Worm (Caenorhabditis elegans): ENCODE data around the gene rps-29.

Gene rps-29

ce11 chrIII:794000-794399, at the start of gene rps-29:
Gene rps-29, plus strand, starts transcription at chrIII:794300.
- TF ChIP-seq unc-62 (GFP tag; optimal IDR thresholded peaks at IDR 0.05) (no peak), elt-3 (tag; optimal IDR thresholded peaks at IDR 0.05) (no peak), lin-15B (tag; optimal IDR thresholded peaks at IDR 0.05) (no peak), eor-1 (tag; optimal IDR thresholded peaks at IDR 0.05) (no peak), ceh-28 (tag; optimal IDR thresholded peaks at IDR 0.05) (peak; percentile 17), fkh-2 (tag; optimal IDR thresholded peaks at IDR 0.05) (no peak), sea-2 (GFP tag; optimal IDR thresholded peaks at IDR 0.05) (no peak), nhr-25 (tag; optimal IDR thresholded peaks at IDR 0.05) (no peak), ZK546.5 (tag; optimal IDR thresholded peaks at IDR 0.05) (no peak)

- TF ChIP-seq snpc-4 (tag; optimal IDR thresholded peaks at IDR 0.05) (no peak), nhr-12 (tag; optimal IDR thresholded peaks at IDR 0.05) (no peak), sea-2 (GFP tag; optimal IDR thresholded peaks at IDR 0.05) (no peak), ceh-16 (tag; optimal IDR thresholded peaks at IDR 0.05) (no peak), eor-1 (tag; optimal IDR thresholded peaks at IDR 0.05) (no peak), aly-2 (tag; optimal IDR thresholded peaks at IDR 0.05) (no peak)
Measured at ce11 chrIII:744459-744858, 49.6 kb upstream of the rps-29 start.

ce11 chrIII:748782-749181, 45.3 kb upstream of the rps-29 start:
- TF ChIP-seq elt-3 (tag; optimal IDR thresholded peaks at IDR 0.05) (peak in 1 of 3 experiments; percentile 13), nhr-23 (tag; optimal IDR thresholded peaks at IDR 0.05) (peak; percentile 7), nhr-11 (tag; optimal IDR thresholded peaks at IDR 0.05) (no peak), ceh-16 (tag; optimal IDR thresholded peaks at IDR 0.05) (no peak), nhr-76 (tag; optimal IDR thresholded peaks at IDR 0.05) (no peak), lin-15B (tag; optimal IDR thresholded peaks at IDR 0.05) (no peak), lin-39 (tag; optimal IDR thresholded peaks at IDR 0.05) (no peak), lsy-12 (tag; optimal IDR thresholded peaks at IDR 0.05) (no peak), nhr-43 (tag; optimal IDR thresholded peaks at IDR 0.05; ENCODE audit: poor library complexity, severe bottlenecking) (no peak), aly-2 (tag; optimal IDR thresholded peaks at IDR 0.05) (no peak), jun-1 (tag; optimal IDR thresholded peaks at IDR 0.05) (no peak)

ce11 chrIII:750028-750427, 44.1 kb upstream of the rps-29 start:
- TF ChIP-seq nhr-25 (tag; optimal IDR thresholded peaks at IDR 0.05) (peak; percentile 38), aly-2 (tag; optimal IDR thresholded peaks at IDR 0.05) (no peak)

ce11 chrIII:752326-752725, 41.8 kb upstream of the rps-29 start, which contains the start of gene pat-12:
Gene pat-12, minus strand, starts transcription at chrIII:752426.
- TF ChIP-seq aly-2 (tag; optimal IDR thresholded peaks at IDR 0.05) (no peak), lsy-12 (tag; optimal IDR thresholded peaks at IDR 0.05) (no peak), nhr-43 (tag; optimal IDR thresholded peaks at IDR 0.05; ENCODE audit: poor library complexity, severe bottlenecking) (no peak), nhr-23 (tag; optimal IDR thresholded peaks at IDR 0.05) (no peak), ceh-16 (tag; optimal IDR thresholded peaks at IDR 0.05) (no peak), mml-1 (tag; optimal IDR thresholded peaks at IDR 0.05) (no peak), fkh-10 (GFP tag; optimal IDR thresholded peaks at IDR 0.05) (no peak), nhr-28 (tag; optimal IDR thresholded peaks at IDR 0.05) (no peak), pha-4 (tag; optimal IDR thresholded peaks at IDR 0.05) (no peak), fkh-2 (tag; optimal IDR thresholded peaks at IDR 0.05) (no peak), egl-5 (tag; optimal IDR thresholded peaks at IDR 0.05) (no peak), elt-3 (tag; optimal IDR thresholded peaks at IDR 0.05) (no peak), skn-1 (tag; optimal IDR thresholded peaks at IDR 0.05) (no peak), nhr-11 (tag; optimal IDR thresholded peaks at IDR 0.05) (no peak), eor-1 (tag; optimal IDR thresholded peaks at IDR 0.05) (no peak)

- TF ChIP-seq mdl-1 (tag; optimal IDR thresholded peaks at IDR 0.05) (no peak), nhr-28 (tag; optimal IDR thresholded peaks at IDR 0.05) (no peak), lin-15B (tag; optimal IDR thresholded peaks at IDR 0.05) (no peak), nhr-76 (tag; optimal IDR thresholded peaks at IDR 0.05) (no peak), nhr-25 (tag; optimal IDR thresholded peaks at IDR 0.05) (no peak)
Measured at ce11 chrIII:754371-754770, 39.7 kb upstream of the rps-29 start.

- TF ChIP-seq daf-12 (tag; optimal IDR thresholded peaks at IDR 0.05) (no peak), egl-5 (tag; optimal IDR thresholded peaks at IDR 0.05) (no peak), ama-1 (optimal IDR thresholded peaks at IDR 0.05) (no peak), zag-1 (tag; optimal IDR thresholded peaks at IDR 0.05) (no peak), elt-3 (tag; optimal IDR thresholded peaks at IDR 0.05) (no peak), ztf-11 (tag; optimal IDR thresholded peaks at IDR 0.05) (no peak), ceh-16 (tag; optimal IDR thresholded peaks at IDR 0.05) (no peak), nfya-1 (tag; optimal IDR thresholded peaks at IDR 0.05; ENCODE audit: insufficient read depth) (no peak), fkh-10 (GFP tag; optimal IDR thresholded peaks at IDR 0.05) (no peak), pqm-1 (tag; optimal IDR thresholded peaks at IDR 0.05) (no peak), nhr-23 (tag; optimal IDR thresholded peaks at IDR 0.05) (no peak)
Measured at ce11 chrIII:757981-758380, 36.1 kb upstream of the rps-29 start, which contains the start of gene T17H7.7. Gene T17H7.7, minus strand, starts transcription at chrIII:758081.
